Worm (Caenorhabditis elegans) whole organism, early embryonic: ENCODE measurements around the gene R06B10.7.

Experiments used
- F13C5.2 ChIP-seq: sonication (generic microtip); optimal IDR thresholded peaks from 2 replicates; lab custom pipeline; 2017; ENCODE audit warnings: mild to moderate bottlenecking, missing genetic modification characterization, inconsistent platforms, missing compliant biosample characterization
- aly-1 ChIP-seq: sonication (generic microtip); optimal IDR thresholded peaks from 2 replicates; lab custom pipeline; 2016; ENCODE audit warnings: missing genetic modification characterization, missing compliant biosample characterization
- ama-1 ChIP-seq: fragments of 150-350 bp; optimal IDR thresholded peaks from 2 replicates; lab custom pipeline; 2014
- ceh-36 ChIP-seq: sonication (generic microtip); optimal IDR thresholded peaks from 2 replicates; lab custom pipeline; 2016; ENCODE audit warnings: missing genetic modification characterization, inconsistent platforms, missing compliant biosample characterization
- flt-1 ChIP-seq: fragments of 200-800 bp; sonication (Bioruptor generic); IDR thresholded peaks from 2 replicates; pipeline ENCODE4 v1.3.6; 2022; ENCODE audit warnings: missing genetic modification characterization, missing compliant biosample characterization
- hmbx-1 ChIP-seq: sonication (generic microtip); optimal IDR thresholded peaks from 2 replicates; lab custom pipeline; 2016; ENCODE audit warnings: mild to moderate bottlenecking, missing genetic modification characterization, missing compliant biosample characterization
- hmg-4 ChIP-seq: fragments of 200-800 bp; sonication (Bioruptor generic); optimal IDR thresholded peaks from 2 replicates; lab custom pipeline; 2018; ENCODE audit warnings: mild to moderate bottlenecking, missing genetic modification characterization, missing compliant biosample characterization
- scrt-1 ChIP-seq: fragments of 200-800 bp; sonication (Bioruptor generic); IDR thresholded peaks from 2 replicates; pipeline ENCODE4 v1.3.6; 2022; ENCODE audit warnings: missing genetic modification characterization, missing compliant biosample characterization
- sea-1 ChIP-seq: fragments of 200-800 bp; sonication (Bioruptor generic); conservative IDR thresholded peaks from 2 replicates; pipeline ENCODE4 v1.3.6; 2022; ENCODE audit warnings: missing genetic modification characterization, missing compliant biosample characterization
- tra-4 ChIP-seq: sonication (generic microtip); optimal IDR thresholded peaks from 2 replicates; lab custom pipeline; 2017; ENCODE audit warnings: missing genetic modification characterization, missing compliant biosample characterization

- no peak for TF ChIP-seq ama-1
- no peak for TF ChIP-seq ceh-36 (tag; lab: Kevin White, UChicago)
- TF ChIP-seq flt-1 (GFP tag; lab: Robert Waterston, UW), result no peak
- TF ChIP-seq F13C5.2 (tag; lab: Kevin White, UChicago), result no peak
- TF ChIP-seq sea-1 (GFP tag; lab: Robert Waterston, UW), result no peak
- no peak for TF ChIP-seq hmg-4 (GFP tag; lab: Kevin White, UChicago)
- TF ChIP-seq scrt-1 (GFP tag; lab: Robert Waterston, UW), result no peak
- TF ChIP-seq tra-4, result no peak
- TF ChIP-seq hmbx-1, result no peak
- TF ChIP-seq aly-1 (tag; lab: Kevin White, UChicago), result no peak
Observed at ce11 chrIII:954553-954952, 46.6 kb downstream of the R06B10.7 start, which contains the start of the genes T12B5.15 and T12B5.14.
